Worm (Caenorhabditis elegans) whole organism, L4 larva: Measurements from ENCODE around the gene Y41C4A.7.
A peak's percentile ranks its signal among the peaks of the same experiment; 100 is the strongest.

Experiments used
- D1046.2 ChIP-seq: fragments of 200-800 bp; sonication (Bioruptor generic); IDR thresholded peaks from 2 replicates; pipeline ENCODE4 v1.3.6; 2022; ENCODE audit warnings: missing genetic modification characterization, missing compliant biosample characterization
- F10B5.3 ChIP-seq: sonication (generic microtip); optimal IDR thresholded peaks from 2 replicates; lab custom pipeline; 2016; ENCODE audit warnings: mild to moderate bottlenecking, missing genetic modification characterization, missing compliant biosample characterization
- F26F4.8 ChIP-seq: fragments of 200-800 bp; sonication (Bioruptor generic); conservative IDR thresholded peaks from 2 replicates; pipeline ENCODE4 v1.3.6; 2022; ENCODE audit warnings: missing genetic modification characterization, missing compliant biosample characterization
- T26A8.4 ChIP-seq: fragments of 200-800 bp; sonication (Bioruptor generic); IDR thresholded peaks from 2 replicates; pipeline ENCODE4 v1.3.6; 2022; ENCODE audit warnings: missing genetic modification characterization, missing compliant biosample characterization
- ZK337.2 ChIP-seq: fragments of 200-800 bp; sonication (Bioruptor generic); IDR thresholded peaks from 2 replicates; pipeline ENCODE4 v1.3.6; 2022; ENCODE audit warnings: missing genetic modification reagents, missing genetic modification characterization, missing compliant biosample characterization
- ZK546.5 ChIP-seq, 2 experiments: sonication (generic microtip); optimal IDR thresholded peaks; 2 replicates each; lab custom pipeline; 2017; ENCODE audit warnings: missing biosample characterization in 2 of 2, missing genetic modification characterization in 2 of 2
- aha-1 ChIP-seq: fragments of 150-350 bp; peaks from one replicate; lab custom pipeline; 2014; ENCODE audit warnings: missing biosample characterization, missing genetic modification characterization
- arid-1 ChIP-seq: fragments of 200-800 bp; sonication (Bioruptor generic); conservative IDR thresholded peaks from 2 replicates; pipeline ENCODE4 v1.3.6; 2022; ENCODE audit warnings: missing genetic modification reagents, missing genetic modification characterization, missing compliant biosample characterization
- ceh-28 ChIP-seq: fragments of 150-350 bp; optimal IDR thresholded peaks from 2 replicates; lab custom pipeline; 2014; ENCODE audit warnings: missing biosample characterization, missing genetic modification reagents, missing genetic modification characterization
- ceh-62 ChIP-seq: sonication (generic microtip); optimal IDR thresholded peaks from 2 replicates; lab custom pipeline; 2017; ENCODE audit warnings: missing biosample characterization, missing genetic modification characterization
- ceh-82 ChIP-seq: sonication (generic microtip); optimal IDR thresholded peaks from 2 replicates; lab custom pipeline; 2017; ENCODE audit warnings: missing biosample characterization, missing genetic modification characterization
- ctbp-1 ChIP-seq: fragments of 200-800 bp; sonication (Bioruptor generic); IDR thresholded peaks from 2 replicates; pipeline ENCODE4 v1.3.6; 2022; ENCODE audit warnings: missing genetic modification reagents, missing genetic modification characterization, missing compliant biosample characterization
- daf-16 ChIP-seq, 3 experiments: sonication (generic microtip); optimal IDR thresholded peaks; 2 replicates each; lab custom pipeline; 2016 to 2017; ENCODE audit warnings: missing genetic modification characterization in 3 of 3, missing genetic modification reagents in 3 of 3, mild to moderate bottlenecking in 2 of 3, missing compliant biosample characterization in 2 of 3, missing biosample characterization in 1 of 3, moderate library complexity in 1 of 3
- daf-19 ChIP-seq: fragments of 200-800 bp; sonication (Bioruptor generic); conservative IDR thresholded peaks from 2 replicates; pipeline ENCODE4 v1.3.6; 2022; ENCODE audit warnings: missing genetic modification characterization, missing compliant biosample characterization
- dmd-6 ChIP-seq: fragments of 200-800 bp; sonication (Bioruptor generic); IDR thresholded peaks from 2 replicates; pipeline ENCODE4 v1.3.6; 2022; ENCODE audit warnings: missing genetic modification reagents, missing genetic modification characterization, missing compliant biosample characterization
- dmd-9 ChIP-seq: fragments of 200-800 bp; sonication (Bioruptor generic); IDR thresholded peaks from 2 replicates; pipeline ENCODE4 v1.3.6; 2022; ENCODE audit warnings: missing genetic modification reagents, missing genetic modification characterization, missing compliant biosample characterization
- duxl-1 ChIP-seq: sonication (generic microtip); optimal IDR thresholded peaks from 2 replicates; lab custom pipeline; 2016; ENCODE audit warnings: mild to moderate bottlenecking, missing genetic modification characterization, moderate library complexity, missing compliant biosample characterization; ENCODE audit not compliant: poor library complexity
- dve-1 ChIP-seq: sonication (generic microtip); optimal IDR thresholded peaks from 2 replicates; lab custom pipeline; 2017; ENCODE audit warnings: antibody characterized with exemption, mild to moderate bottlenecking, missing genetic modification characterization, missing compliant biosample characterization; ENCODE audit not compliant: insufficient read depth
- egl-27 ChIP-seq: sonication (generic microtip); optimal IDR thresholded peaks from 3 replicates; lab custom pipeline; 2017; ENCODE audit warnings: missing biosample characterization, missing genetic modification reagents, missing genetic modification characterization
- egl-43 ChIP-seq: fragments of 200-800 bp; sonication (Bioruptor generic); IDR thresholded peaks from 2 replicates; pipeline ENCODE4 v1.3.6; 2022; ENCODE audit warnings: missing genetic modification reagents, missing genetic modification characterization, missing compliant biosample characterization
- gei-8 ChIP-seq: fragments of 200-800 bp; sonication (Bioruptor generic); optimal IDR thresholded peaks from 2 replicates; lab custom pipeline; 2018; ENCODE audit warnings: mild to moderate bottlenecking, missing genetic modification characterization, missing compliant biosample characterization
- hlh-11 ChIP-seq: fragments of 200-800 bp; sonication (Bioruptor generic); optimal IDR thresholded peaks from 2 replicates; lab custom pipeline; 2018; ENCODE audit warnings: mild to moderate bottlenecking, missing genetic modification characterization, missing compliant biosample characterization
- hlh-30 ChIP-seq: sonication (generic microtip); optimal IDR thresholded peaks from 2 replicates; lab custom pipeline; 2017; ENCODE audit warnings: antibody characterized with exemption, mild to moderate bottlenecking, missing genetic modification characterization, missing compliant biosample characterization; ENCODE audit not compliant: insufficient read depth
- lin-1 ChIP-seq: fragments of 200-800 bp; sonication (Bioruptor generic); IDR thresholded peaks from 2 replicates; pipeline ENCODE4 v1.3.6; 2022; ENCODE audit warnings: missing genetic modification reagents, missing genetic modification characterization, missing compliant biosample characterization
- lin-13 ChIP-seq: fragments of 150-350 bp; optimal IDR thresholded peaks from 2 replicates; lab custom pipeline; 2014; ENCODE audit warnings: missing biosample characterization, missing genetic modification reagents, missing genetic modification characterization
- lin-39 ChIP-seq: fragments of 150-350 bp; optimal IDR thresholded peaks from 2 replicates; lab custom pipeline; 2014; ENCODE audit warnings: missing biosample characterization, missing genetic modification reagents, missing genetic modification characterization
- lir-3 ChIP-seq: sonication (generic microtip); optimal IDR thresholded peaks from 2 replicates; lab custom pipeline; 2016; ENCODE audit warnings: mild to moderate bottlenecking, missing genetic modification characterization, missing compliant biosample characterization
- lsy-2 ChIP-seq, 2 experiments: fragments of 150-350 bp in 1 of 2; sonication (generic microtip) in 1 of 2; optimal IDR thresholded peaks; 2 replicates each; lab custom pipeline; 2014 to 2017; ENCODE audit warnings: missing biosample characterization in 2 of 2, missing genetic modification characterization in 2 of 2
- mdl-1 ChIP-seq, 2 experiments: fragments of 150-350 bp in 1 of 2; sonication (generic microtip) in 1 of 2; optimal IDR thresholded peaks; 2 replicates each; lab custom pipeline; 2014 to 2017; ENCODE audit warnings: missing biosample characterization in 2 of 2, missing genetic modification characterization in 2 of 2
- nhr-76 ChIP-seq: fragments of 150-350 bp; optimal IDR thresholded peaks from 2 replicates; lab custom pipeline; 2014; ENCODE audit warnings: missing biosample characterization, missing genetic modification characterization
- nhr-77 ChIP-seq: fragments of 150-350 bp; optimal IDR thresholded peaks from 2 replicates; lab custom pipeline; 2014; ENCODE audit warnings: missing biosample characterization, missing genetic modification characterization
- php-3 ChIP-seq: fragments of 200-800 bp; sonication (Bioruptor generic); IDR thresholded peaks from 2 replicates; pipeline ENCODE4 v1.3.6; 2022; ENCODE audit warnings: missing genetic modification reagents, missing genetic modification characterization, missing compliant biosample characterization
- pqm-1 ChIP-seq: sonication (generic microtip); optimal IDR thresholded peaks from 2 replicates; lab custom pipeline; 2017; ENCODE audit warnings: missing biosample characterization, missing genetic modification characterization
- rbr-2 ChIP-seq: sonication (generic microtip); optimal IDR thresholded peaks from 2 replicates; lab custom pipeline; 2016; ENCODE audit warnings: missing genotype, missing genetic modification characterization, missing compliant biosample characterization
- skn-1 ChIP-seq: fragments of 150-350 bp; optimal IDR thresholded peaks from 2 replicates; lab custom pipeline; 2014; ENCODE audit warnings: missing biosample characterization, missing genetic modification characterization
- snpc-1.2 ChIP-seq: fragments of 200-800 bp; sonication (Bioruptor generic); IDR thresholded peaks from 2 replicates; pipeline ENCODE4 v1.3.6; 2022; ENCODE audit warnings: missing genetic modification reagents, missing genetic modification characterization, missing compliant biosample characterization
- snpc-4 ChIP-seq: fragments of 150-350 bp; optimal IDR thresholded peaks from 2 replicates; lab custom pipeline; 2014; ENCODE audit warnings: missing biosample characterization, missing genetic modification characterization
- tag-97 ChIP-seq: fragments of 200-800 bp; sonication (Bioruptor generic); IDR thresholded peaks from 2 replicates; pipeline ENCODE4 v1.3.6; 2022; ENCODE audit warnings: missing genetic modification characterization, missing compliant biosample characterization
- tra-1 ChIP-seq: fragments of 200-800 bp; sonication (Bioruptor generic); IDR thresholded peaks from 2 replicates; pipeline ENCODE4 v1.3.6; 2022; ENCODE audit warnings: missing genetic modification reagents, missing genetic modification characterization, missing compliant biosample characterization
- unc-39 ChIP-seq: sonication (generic microtip); optimal IDR thresholded peaks from 2 replicates; lab custom pipeline; 2017; ENCODE audit warnings: missing biosample characterization, missing genetic modification characterization
- vab-7 ChIP-seq: fragments of 200-800 bp; sonication (Bioruptor generic); IDR thresholded peaks from 2 replicates; pipeline ENCODE4 v1.3.6; 2022; ENCODE audit warnings: missing genetic modification reagents, missing genetic modification characterization, missing compliant biosample characterization
- zag-1 ChIP-seq: fragments of 150-350 bp; optimal IDR thresholded peaks from 2 replicates; lab custom pipeline; 2014; ENCODE audit warnings: missing biosample characterization, missing genetic modification characterization
- zfp-2 ChIP-seq: sonication (generic microtip); optimal IDR thresholded peaks from 2 replicates; lab custom pipeline; 2016; ENCODE audit warnings: mild to moderate bottlenecking, missing genetic modification characterization, missing compliant biosample characterization
- zip-11 ChIP-seq: fragments of 200-800 bp; sonication (Bioruptor generic); IDR thresholded peaks from 2 replicates; pipeline ENCODE4 v1.3.6; 2022; ENCODE audit warnings: missing genetic modification characterization, missing compliant biosample characterization

The Y41C4A.7 gene

ce11 chrIII:11692380-11692779, 6.3 kb upstream of the Y41C4A.7 start (continued):
- no peak for TF ChIP-seq snpc-1.2 (GFP tag; lab: Robert Waterston, UW)
- TF ChIP-seq hlh-11 (tag; lab: Kevin White, UChicago): no peak
- no peak for TF ChIP-seq nhr-76 (tag; lab: Kevin White, UChicago)
- TF ChIP-seq lin-1 (GFP tag; lab: Robert Waterston, UW): no peak
- no peak for TF ChIP-seq rbr-2 (tag; lab: Kevin White, UChicago)
- no peak for TF ChIP-seq lsy-2 (tag; optimal IDR thresholded peaks at IDR 0.05; lab: Kevin White, UChicago)
- TF ChIP-seq dmd-6 (GFP tag; lab: Robert Waterston, UW): no peak
- TF ChIP-seq ctbp-1: no peak
- no peak for TF ChIP-seq dmd-9 (GFP tag; lab: Robert Waterston, UW)
- TF ChIP-seq lin-13 (GFP tag; lab: Kevin White, UChicago): no peak
- 0 out of 2 replicates have a peak, but pooled peaks have one; percentile 25 for TF ChIP-seq tra-1 (GFP tag; lab: Robert Waterston, UW)
- no peak for TF ChIP-seq vab-7
- no peak for TF ChIP-seq ceh-82 (tag; lab: Kevin White, UChicago)
- no peak for TF ChIP-seq ceh-62 (tag; lab: Kevin White, UChicago)
- TF ChIP-seq gei-8 (GFP tag; lab: Kevin White, UChicago): peak; percentile 10
- TF ChIP-seq pqm-1 (tag; lab: Kevin White, UChicago): no peak
- TF ChIP-seq lin-39 (tag; lab: Kevin White, UChicago): no peak
- no peak for TF ChIP-seq zag-1 (tag; lab: Kevin White, UChicago)
- TF ChIP-seq skn-1: no peak
- no peak for TF ChIP-seq T26A8.4 (GFP tag; lab: Robert Waterston, UW)
- TF ChIP-seq egl-43 (GFP tag; lab: Robert Waterston, UW): peak; percentile 68
- no peak for TF ChIP-seq duxl-1 (tag; lab: Kevin White, UChicago)
- no peak for TF ChIP-seq nhr-77 (tag; lab: Kevin White, UChicago)
- no peak for TF ChIP-seq ZK337.2 (GFP tag; lab: Robert Waterston, UW)
- TF ChIP-seq daf-16 (GFP tag; optimal IDR thresholded peaks at IDR 0.05; lab: Kevin White, UChicago): no peak
- TF ChIP-seq daf-16 (tag; optimal IDR thresholded peaks at IDR 0.05; lab: Kevin White, UChicago): no peak
- no peak for TF ChIP-seq daf-19 (GFP tag; lab: Robert Waterston, UW)
- no peak for TF ChIP-seq arid-1
- TF ChIP-seq D1046.2 (GFP tag; lab: Robert Waterston, UW): 0 out of 2 replicates have a peak, but pooled peaks have one; percentile 39
- no peak for TF ChIP-seq php-3 (GFP tag; lab: Robert Waterston, UW)
- peak; percentile 50 for TF ChIP-seq aha-1 (tag; lab: Kevin White, UChicago)
- TF ChIP-seq snpc-4 (tag; lab: Kevin White, UChicago): no peak
- TF ChIP-seq F10B5.3: no peak
- no peak for TF ChIP-seq hlh-30 (tag; lab: Kevin White, UChicago)
- TF ChIP-seq zfp-2 (tag; lab: Kevin White, UChicago): no peak
- TF ChIP-seq F26F4.8 (GFP tag; lab: Robert Waterston, UW): no peak
- TF ChIP-seq egl-27 (tag; lab: Kevin White, UChicago): no peak
- TF ChIP-seq unc-39 (tag; lab: Kevin White, UChicago): no peak
- no peak for TF ChIP-seq ceh-28 (tag; lab: Kevin White, UChicago)
- TF ChIP-seq mdl-1 (tag; optimal IDR thresholded peaks at IDR 0.05; lab: Kevin White, UChicago): no peak
- TF ChIP-seq zip-11 (GFP tag; lab: Robert Waterston, UW): no peak
- TF ChIP-seq tag-97 (GFP tag; lab: Robert Waterston, UW): no peak
- no peak for TF ChIP-seq dve-1 (tag; lab: Kevin White, UChicago)
- no peak for TF ChIP-seq lir-3 (tag; lab: Kevin White, UChicago)
- no peak for TF ChIP-seq ZK546.5 (tag; optimal IDR thresholded peaks at IDR 0.05; lab: Kevin White, UChicago)
